Fruit fly (Drosophila melanogaster) whole organism, wandering third instar larva: Measurements from ENCODE around the gene TpnC25D.

ENCODE experiments used
- Dfd ChIP-seq: fragments of >200 bp; optimal IDR thresholded peaks from 2 replicates; lab custom pipeline; 2017; ENCODE audit warnings: missing biosample characterization, missing genetic modification characterization
- HLH106 ChIP-seq: fragments of 200-800 bp; optimal IDR thresholded peaks from 3 replicates; lab custom pipeline; 2019; ENCODE audit warnings: missing biosample characterization, mild to moderate bottlenecking, missing genetic modification characterization, moderate library complexity
- Myc ChIP-seq: fragments of >200 bp; optimal IDR thresholded peaks from 2 replicates; lab custom pipeline; 2017
- brk ChIP-seq: fragments of 200-800 bp; sonication (Bioruptor generic); optimal IDR thresholded peaks from 2 replicates; lab custom pipeline; 2016; ENCODE audit warnings: missing biosample characterization, mild to moderate bottlenecking, missing genetic modification characterization
- fru ChIP-seq: fragments of 200-800 bp; sonication (Bioruptor generic); optimal IDR thresholded peaks from 3 replicates; lab custom pipeline; 2016; ENCODE audit warnings: missing biosample characterization, mild to moderate bottlenecking, missing genetic modification characterization
- h ChIP-seq: fragments of 200-800 bp; sonication (Bioruptor generic); optimal IDR thresholded peaks from 3 replicates; lab custom pipeline; 2016; ENCODE audit warnings: missing biosample characterization, mild to moderate bottlenecking, missing genetic modification characterization
- sage ChIP-seq: fragments of 200-800 bp; sonication (Bioruptor generic); optimal IDR thresholded peaks from 2 replicates; lab custom pipeline; 2016; ENCODE audit warnings: missing biosample characterization, mild to moderate bottlenecking, missing genetic modification characterization

dm6 chr2L:5239433-5240278, 23.2 kb downstream of the TpnC25D start:
- TF ChIP-seq HLH106 (no peak), h (GFP tag; lab: Kevin White, UChicago) (no peak), Dfd (GFP tag; lab: Kevin White, UChicago) (no peak), Myc (lab: Kevin White, UChicago) (no peak), sage (no peak), brk (no peak), fru (GFP tag; lab: Kevin White, UChicago) (no peak)
